Worm (Caenorhabditis elegans): ENCODE results near the gene T04F3.5.

DNA sequence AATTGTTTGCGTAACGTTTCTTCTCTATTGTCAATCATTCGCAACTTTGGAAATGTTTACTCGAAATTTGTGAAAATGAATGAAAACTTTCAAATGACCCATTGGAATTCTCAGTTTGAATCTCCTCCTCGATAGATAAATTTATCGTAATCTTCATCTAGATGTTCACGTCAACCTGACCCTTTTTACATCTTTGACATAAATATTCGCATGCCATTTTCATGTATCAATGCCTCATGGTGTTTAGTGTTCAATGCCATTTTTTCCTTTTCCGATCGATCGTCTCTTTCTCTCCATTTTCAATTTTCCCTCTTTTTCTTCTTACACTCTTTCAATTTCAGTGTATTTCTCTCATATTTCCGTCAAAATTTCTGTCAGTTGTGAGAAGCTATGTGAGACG, 18.8 kb downstream of the T04F3.5 start:
- TF ChIP-seq F13C5.2 (tag; optimal IDR thresholded peaks at IDR 0.05) (no peak), tra-4 (tag; optimal IDR thresholded peaks at IDR 0.05) (no peak), sea-1 (GFP tag; conservative IDR thresholded peaks at IDR 0.05) (no peak), ceh-36 (tag; optimal IDR thresholded peaks at IDR 0.05) (no peak), ama-1 (optimal IDR thresholded peaks at IDR 0.05) (no peak), flt-1 (GFP tag; IDR thresholded peaks at IDR 0.05) (no peak), aly-1 (tag; optimal IDR thresholded peaks at IDR 0.05) (no peak), scrt-1 (GFP tag; IDR thresholded peaks at IDR 0.05) (no peak), hnd-1 (tag; optimal IDR thresholded peaks at IDR 0.05) (no peak), B0310.2 (tag; optimal IDR thresholded peaks at IDR 0.05) (no peak), pes-1 (GFP tag; IDR thresholded peaks at IDR 0.05) (no peak), ets-7 (tag; optimal IDR thresholded peaks at IDR 0.05) (no peak), hmg-4 (GFP tag; optimal IDR thresholded peaks at IDR 0.05) (no peak)
